6 fruit fly cellular contexts compared by ENCODE assay signal in the genomic region with DNA sequence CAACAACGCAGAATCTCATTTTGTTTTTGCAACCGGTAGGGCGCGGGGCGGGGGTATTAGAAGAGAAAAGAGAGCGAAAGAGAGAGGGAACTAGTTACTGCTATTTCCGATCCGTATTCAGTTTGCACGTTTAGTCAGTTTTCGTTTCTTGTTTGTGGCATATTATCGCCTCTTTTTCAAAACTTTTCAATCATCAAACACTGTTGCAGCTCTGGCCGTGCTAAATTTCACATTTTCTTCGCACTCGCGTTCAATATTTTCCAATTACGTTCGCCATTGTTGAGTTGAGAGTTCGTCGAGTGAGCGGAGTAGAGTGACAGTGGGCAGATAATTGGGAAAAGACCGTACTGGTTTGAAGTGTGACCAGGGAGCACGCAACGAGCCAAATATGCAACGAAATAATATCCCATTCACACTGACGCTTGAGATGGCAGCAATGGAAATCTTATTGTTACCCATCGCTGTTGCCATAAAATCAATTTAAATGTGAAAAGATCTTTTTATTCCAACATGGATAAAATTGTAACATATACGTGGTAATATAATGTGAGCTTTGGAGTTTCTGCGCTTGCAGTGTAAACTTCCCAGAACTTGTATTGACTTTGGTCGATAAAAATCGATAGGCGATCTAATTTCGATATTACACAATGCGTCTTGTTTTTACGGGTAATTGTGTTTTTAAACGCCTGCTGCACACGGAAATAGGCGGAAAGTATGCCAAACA.
TF ChIP-seq lines count a peak whose summit lies in the region.

TSS of gene Ire1 (minus strand) at position 296 of the 724 bp plus-strand sequence.
TSS of gene Mrm2 (plus strand) at position 615 of the 724 bp plus-strand sequence.

- TF ChIP-seq CTCF in S2 (optimal IDR thresholded peaks at IDR 0.05; lab: Kevin White, UChicago), result peak; percentile 8 to 31
- no peak for TF ChIP-seq CTCF in whole organism, embryonic (GFP tag; optimal IDR thresholded peaks at IDR 0.05; lab: Kevin White, UChicago)

TF ChIP-seq in whole organism, adult, 20 proteins besides CTCF, POLR2A, EP300 and RAD21 (continues in another document):
- TF ChIP-seq cic (GFP tag; optimal IDR thresholded peaks at IDR 0.05; lab: Kevin White, UChicago) (peak; percentile 13), CG12768 (GFP tag; optimal IDR thresholded peaks at IDR 0.05; lab: Kevin White, UChicago) (peak; percentile 67), Hr96 (GFP tag; optimal IDR thresholded peaks at IDR 0.05; lab: Kevin White, UChicago) (peak; percentile 86), CG33017 (tag; optimal IDR thresholded peaks at IDR 0.05; lab: Kevin White, UChicago) (peak; percentile 38), ovo (GFP tag; optimal IDR thresholded peaks at IDR 0.05; lab: Kevin White, UChicago) (peak; percentile 77), bab1 (GFP tag; optimal IDR thresholded peaks at IDR 0.05; lab: Kevin White, UChicago) (peak; percentile 42), tj (GFP tag; optimal IDR thresholded peaks at IDR 0.05; lab: Kevin White, UChicago) (peak; percentile 45), Mnt (GFP tag; optimal IDR thresholded peaks at IDR 0.05; lab: Kevin White, UChicago) (peak; percentile 59), CG7045 (GFP tag; optimal IDR thresholded peaks at IDR 0.05; lab: Kevin White, UChicago) (peak; percentile 67), CG5204 (GFP tag; optimal IDR thresholded peaks at IDR 0.05; lab: Kevin White, UChicago) (no peak), Crg-1 (GFP tag; optimal IDR thresholded peaks at IDR 0.05; lab: Kevin White, UChicago) (peak; percentile 66), kay (GFP tag; lab: Kevin White, UChicago; ENCODE audit: borderline replicate concordance) (no peak), CG14711 (tag; optimal IDR thresholded peaks at IDR 0.05; lab: Kevin White, UChicago) (peak; percentile 53), toe (GFP tag; optimal IDR thresholded peaks at IDR 0.05; lab: Kevin White, UChicago) (peak; percentile 94), CG11617 (GFP tag; optimal IDR thresholded peaks at IDR 0.05; lab: Kevin White, UChicago) (peak; percentile 78), pad (GFP tag; optimal IDR thresholded peaks at IDR 0.05; lab: Kevin White, UChicago) (peak; percentile 61)

TF ChIP-seq in whole organism, embryonic, 481 proteins besides CTCF, POLR2A, EP300 and RAD21 (continues in another document):
- peak; percentile 80 for TF ChIP-seq bcd (GFP tag; optimal IDR thresholded peaks at IDR 0.05; lab: Kevin White, UChicago)
- TF ChIP-seq ems (GFP tag; optimal IDR thresholded peaks at IDR 0.05; lab: Kevin White, UChicago), result peak; percentile 72
- TF ChIP-seq Atf-2 (GFP tag; optimal IDR thresholded peaks at IDR 0.05; lab: Kevin White, UChicago), result peak; percentile 84
- TF ChIP-seq CG31388 (GFP tag; optimal IDR thresholded peaks at IDR 0.05; lab: Kevin White, UChicago), result peak; percentile 63
- peak; percentile 96 for TF ChIP-seq CG8290 (GFP tag; optimal IDR thresholded peaks at IDR 0.05; lab: Kevin White, UChicago)
- peak; percentile 88 to 93 for TF ChIP-seq CG8290 (tag; optimal IDR thresholded peaks at IDR 0.05; lab: Kevin White, UChicago)
- peak; percentile 67 for TF ChIP-seq CG3407 (GFP tag; optimal IDR thresholded peaks at IDR 0.05; lab: Kevin White, UChicago)
- peak; percentile 8 for TF ChIP-seq CG6654 (GFP tag; optimal IDR thresholded peaks at IDR 0.05; lab: Kevin White, UChicago)
- TF ChIP-seq scrt (GFP tag; optimal IDR thresholded peaks at IDR 0.05; lab: Kevin White, UChicago), result peak; percentile 36
- TF ChIP-seq BtbVII (GFP tag; optimal IDR thresholded peaks at IDR 0.05; lab: Kevin White, UChicago), result peak; percentile 66
- peak; percentile 91 for TF ChIP-seq NC2β (GFP tag; optimal IDR thresholded peaks at IDR 0.05; lab: Kevin White, UChicago)
- TF ChIP-seq sisA (GFP tag; IDR thresholded peaks at IDR 0.05; lab: Robert Waterston, UW), result peak; percentile 85
- TF ChIP-seq CG10654 (GFP tag; optimal IDR thresholded peaks at IDR 0.05; lab: Kevin White, UChicago), result peak; percentile 69
- TF ChIP-seq Vsx1 (GFP tag; optimal IDR thresholded peaks at IDR 0.05; lab: Kevin White, UChicago), result no peak
- TF ChIP-seq Bdp1 (GFP tag; optimal IDR thresholded peaks at IDR 0.05; lab: Kevin White, UChicago), result peak; percentile 75
- peak; percentile 90 for TF ChIP-seq Rfx (GFP tag; IDR thresholded peaks at IDR 0.05; lab: Robert Waterston, UW)

TF ChIP-seq in whole organism, prepupa, 60 proteins besides CTCF, POLR2A, EP300 and RAD21 (continues in another document):
- TF ChIP-seq Smox (GFP tag; optimal IDR thresholded peaks at IDR 0.05; lab: Kevin White, UChicago), result peak; percentile 68
- TF ChIP-seq lz (GFP tag; optimal IDR thresholded peaks at IDR 0.05; lab: Kevin White, UChicago), result peak; percentile 82
- TF ChIP-seq Hr4 (GFP tag; optimal IDR thresholded peaks at IDR 0.05; lab: Kevin White, UChicago), result peak; percentile 79
- TF ChIP-seq dac (GFP tag; optimal IDR thresholded peaks at IDR 0.05; lab: Kevin White, UChicago), result peak; percentile 50
- peak; percentile 78 for TF ChIP-seq OdsH (GFP tag; optimal IDR thresholded peaks at IDR 0.05; lab: Kevin White, UChicago)
- TF ChIP-seq CG11294 (GFP tag; IDR thresholded peaks at IDR 0.05; lab: Robert Waterston, UW), result peak; percentile 45; the same call in 1 of the 2 replicates
- peak; percentile 21 for TF ChIP-seq CG8319 (GFP tag; optimal IDR thresholded peaks at IDR 0.05; lab: Kevin White, UChicago)
- no peak for TF ChIP-seq fd85E (GFP tag; optimal IDR thresholded peaks at IDR 0.05; lab: Kevin White, UChicago)
- peak; percentile 42 for TF ChIP-seq CG34406 (GFP tag; optimal IDR thresholded peaks at IDR 0.05; lab: Kevin White, UChicago)
- peak; percentile 60 for TF ChIP-seq CG10669 (GFP tag; optimal IDR thresholded peaks at IDR 0.05; lab: Kevin White, UChicago)
- TF ChIP-seq achi (GFP tag; optimal IDR thresholded peaks at IDR 0.05; lab: Kevin White, UChicago), result peak; percentile 55
- no peak for TF ChIP-seq CG4318 (GFP tag; optimal IDR thresholded peaks at IDR 0.05; lab: Kevin White, UChicago)
- TF ChIP-seq dsx (GFP tag; optimal IDR thresholded peaks at IDR 0.05; lab: Kevin White, UChicago; ENCODE audit: poor library complexity, severe bottlenecking), result peak; percentile 51
- TF ChIP-seq eg (GFP tag; IDR thresholded peaks at IDR 0.05; lab: Robert Waterston, UW), result peak; percentile 88
- peak; percentile 67 for TF ChIP-seq Gug (GFP tag; IDR thresholded peaks at IDR 0.05; lab: Robert Waterston, UW)
- TF ChIP-seq salr (GFP tag; optimal IDR thresholded peaks at IDR 0.05; lab: Kevin White, UChicago), result peak; percentile 23 to 29

TF ChIP-seq in whole organism, pupa, 21 proteins besides CTCF, POLR2A, EP300 and RAD21 (continues in another document):
- TF ChIP-seq Pif1B (GFP tag; optimal IDR thresholded peaks at IDR 0.05; lab: Kevin White, UChicago) (peak; percentile 17), CG9948 (tag; optimal IDR thresholded peaks at IDR 0.05; lab: Kevin White, UChicago) (peak; percentile 59), gl (tag; optimal IDR thresholded peaks at IDR 0.05; lab: Kevin White, UChicago) (peak; percentile 8), rn (GFP tag; IDR thresholded peaks at IDR 0.05; lab: Robert Waterston, UW) (peak; percentile 73; the same call in 1 of the 2 replicates), CG4496 (GFP tag; IDR thresholded peaks at IDR 0.05; lab: Robert Waterston, UW) (peak; percentile 86), Pif1A (GFP tag; optimal IDR thresholded peaks at IDR 0.05; lab: Kevin White, UChicago) (no peak), Ets98B (GFP tag; IDR thresholded peaks at IDR 0.05; lab: Robert Waterston, UW) (peak; percentile 68), CG13204 (GFP tag; optimal IDR thresholded peaks at IDR 0.05; lab: Kevin White, UChicago) (no peak), D1 (tag; optimal IDR thresholded peaks at IDR 0.05; lab: Kevin White, UChicago) (no peak), CG15710 (tag; optimal IDR thresholded peaks at IDR 0.05; lab: Kevin White, UChicago) (peak; percentile 63), CG14655 (GFP tag; optimal IDR thresholded peaks at IDR 0.05; lab: Kevin White, UChicago) (no peak), CG32121 (GFP tag; IDR thresholded peaks at IDR 0.05; lab: Robert Waterston, UW) (peak; percentile 66), CG8159 (tag; optimal IDR thresholded peaks at IDR 0.05; lab: Kevin White, UChicago) (peak; percentile 72), CG10348 (GFP tag; IDR thresholded peaks at IDR 0.05; lab: Robert Waterston, UW) (0 out of 2 replicates have a peak, but pooled peaks have one; percentile 13), fd96Ca (GFP tag; IDR thresholded peaks at IDR 0.05; lab: Robert Waterston, UW) (peak; percentile 91), CG34367 (tag; optimal IDR thresholded peaks at IDR 0.05; lab: Kevin White, UChicago) (peak; percentile 48), Snoo (tag; optimal IDR thresholded peaks at IDR 0.05; lab: Kevin White, UChicago) (peak; percentile 51), CG17806 (tag; optimal IDR thresholded peaks at IDR 0.05; lab: Kevin White, UChicago) (peak; percentile 56)

TF ChIP-seq in whole organism, wandering third instar larva, 38 proteins besides CTCF, POLR2A, EP300 and RAD21 (continues in another document):
- TF ChIP-seq sage (GFP tag; optimal IDR thresholded peaks at IDR 0.05; lab: Kevin White, UChicago) (no peak), dsf (GFP tag; optimal IDR thresholded peaks at IDR 0.05; lab: Kevin White, UChicago; ENCODE audit: borderline replicate concordance) (peak; percentile 43), sv (GFP tag; optimal IDR thresholded peaks at IDR 0.05; lab: Kevin White, UChicago) (peak; percentile 75), h (GFP tag; optimal IDR thresholded peaks at IDR 0.05; lab: Kevin White, UChicago) (peak; percentile 77), HLH106 (tag; optimal IDR thresholded peaks at IDR 0.05; lab: Kevin White, UChicago) (peak; percentile 80), lola (GFP tag; optimal IDR thresholded peaks at IDR 0.05; lab: Kevin White, UChicago) (peak; percentile 97), Abd-B (GFP tag; optimal IDR thresholded peaks at IDR 0.05; lab: Kevin White, UChicago) (peak; percentile 68), brk (GFP tag; optimal IDR thresholded peaks at IDR 0.05; lab: Kevin White, UChicago) (no peak), Jra (GFP tag; optimal IDR thresholded peaks at IDR 0.05; lab: Kevin White, UChicago) (peak; percentile 68), OdsH (GFP tag; optimal IDR thresholded peaks at IDR 0.05; lab: Kevin White, UChicago) (peak; percentile 63), GATAd (GFP tag; optimal IDR thresholded peaks at IDR 0.05; lab: Kevin White, UChicago) (no peak), CG32264 (GFP tag; optimal IDR thresholded peaks at IDR 0.05; lab: Kevin White, UChicago) (no peak), psq (GFP tag; optimal IDR thresholded peaks at IDR 0.05; lab: Kevin White, UChicago) (peak; percentile 63), ey (GFP tag; optimal IDR thresholded peaks at IDR 0.05; lab: Kevin White, UChicago) (peak; percentile 76), Hr83 (GFP tag; optimal IDR thresholded peaks at IDR 0.05; lab: Kevin White, UChicago; ENCODE audit: poor library complexity, severe bottlenecking) (peak; percentile 63), Hnf4 (GFP tag; optimal IDR thresholded peaks at IDR 0.05; lab: Kevin White, UChicago) (peak; percentile 84), Rel (GFP tag; optimal IDR thresholded peaks at IDR 0.05; lab: Kevin White, UChicago) (no peak), Rel (tag; optimal IDR thresholded peaks at IDR 0.05; lab: Kevin White, UChicago) (peak; percentile 60), dmrt93B (GFP tag; optimal IDR thresholded peaks at IDR 0.05; lab: Kevin White, UChicago) (peak; percentile 63), br (GFP tag; optimal IDR thresholded peaks at IDR 0.05; lab: Kevin White, UChicago) (peak; percentile 73)
